Fruit fly (Drosophila melanogaster): ENCODE results near the gene CG42570.

dm6 chr3L:15717519-15717918 lies at the start of gene CG42570:
- no peak for TF ChIP-seq CG7045 (GFP tag; optimal IDR thresholded peaks at IDR 0.05)
- TF ChIP-seq cic (GFP tag; optimal IDR thresholded peaks at IDR 0.05): no peak
- no peak for TF ChIP-seq CG12768 (GFP tag; optimal IDR thresholded peaks at IDR 0.05)
- TF ChIP-seq Crg-1 (GFP tag; optimal IDR thresholded peaks at IDR 0.05): no peak
- TF ChIP-seq CG7101 (tag; optimal IDR thresholded peaks at IDR 0.05): no peak
- TF ChIP-seq CG1620 (GFP tag; optimal IDR thresholded peaks at IDR 0.05): no peak
- no peak for TF ChIP-seq ovo (GFP tag; optimal IDR thresholded peaks at IDR 0.05)
- no peak for TF ChIP-seq CG33017 (tag; optimal IDR thresholded peaks at IDR 0.05)
- TF ChIP-seq CG14711 (tag; optimal IDR thresholded peaks at IDR 0.05): no peak
- TF ChIP-seq pad (GFP tag; optimal IDR thresholded peaks at IDR 0.05): no peak
